Fruit fly (Drosophila melanogaster): ENCODE results near the gene X11Lbeta.

Gene X11Lbeta

dm6 chrX:10627062-10627756 lies at the start of gene X11Lbeta, which contains the start of gene CG9806:
Gene X11Lbeta, plus strand, starts transcription at chrX:10627737.
Gene CG9806, minus strand, starts transcription at chrX:10627112.
- TF ChIP-seq ttk (optimal IDR thresholded peaks at IDR 0.05), result no peak

- TF ChIP-seq h (optimal IDR thresholded peaks at IDR 0.05) (no peak), insv (optimal IDR thresholded peaks at IDR 0.05) (no peak), ttk (optimal IDR thresholded peaks at IDR 0.05) (no peak), Sin3A (optimal IDR thresholded peaks at IDR 0.05) (no peak), Myc (optimal IDR thresholded peaks at IDR 0.05) (no peak), psq (optimal IDR thresholded peaks at IDR 0.05) (no peak)
These were observed 49.8 kb upstream of the X11Lbeta start for dm6 chrX:10577773-10578172.

- no peak for TF ChIP-seq Myc (optimal IDR thresholded peaks at IDR 0.05)
- no peak for TF ChIP-seq psq (optimal IDR thresholded peaks at IDR 0.05)
- no peak for TF ChIP-seq h (optimal IDR thresholded peaks at IDR 0.05)
- TF ChIP-seq Sin3A (optimal IDR thresholded peaks at IDR 0.05), result no peak
- TF ChIP-seq insv (optimal IDR thresholded peaks at IDR 0.05), result no peak
- TF ChIP-seq ttk (optimal IDR thresholded peaks at IDR 0.05), result no peak
These were observed 48.0 kb upstream of the X11Lbeta start for dm6 chrX:10579569-10579968.

- TF ChIP-seq Sin3A (optimal IDR thresholded peaks at IDR 0.05), result no peak
- TF ChIP-seq h (optimal IDR thresholded peaks at IDR 0.05), result no peak
- no peak for TF ChIP-seq Myc (optimal IDR thresholded peaks at IDR 0.05)
- TF ChIP-seq psq (optimal IDR thresholded peaks at IDR 0.05), result no peak
- no peak for TF ChIP-seq insv (optimal IDR thresholded peaks at IDR 0.05)
- TF ChIP-seq ttk (optimal IDR thresholded peaks at IDR 0.05), result no peak
These were observed 47.0 kb upstream of the X11Lbeta start for dm6 chrX:10580459-10581103.

- TF ChIP-seq Myc (optimal IDR thresholded peaks at IDR 0.05), result no peak
- TF ChIP-seq insv (optimal IDR thresholded peaks at IDR 0.05), result no peak
- TF ChIP-seq h (optimal IDR thresholded peaks at IDR 0.05), result no peak
- TF ChIP-seq psq (optimal IDR thresholded peaks at IDR 0.05), result no peak
- no peak for TF ChIP-seq ttk (optimal IDR thresholded peaks at IDR 0.05)
- no peak for TF ChIP-seq Sin3A (optimal IDR thresholded peaks at IDR 0.05)
These were observed 46.1 kb upstream of the X11Lbeta start for dm6 chrX:10581476-10581875.

dm6 chrX:10582064-10582463 lies 45.5 kb upstream of the X11Lbeta start:
- TF ChIP-seq ttk (optimal IDR thresholded peaks at IDR 0.05) (no peak), Sin3A (optimal IDR thresholded peaks at IDR 0.05) (no peak), Myc (optimal IDR thresholded peaks at IDR 0.05) (no peak), psq (optimal IDR thresholded peaks at IDR 0.05) (no peak), h (optimal IDR thresholded peaks at IDR 0.05) (no peak), insv (optimal IDR thresholded peaks at IDR 0.05) (no peak)

- no peak for TF ChIP-seq h (optimal IDR thresholded peaks at IDR 0.05)
- TF ChIP-seq Myc (optimal IDR thresholded peaks at IDR 0.05), result no peak
These were observed 43.1 kb upstream of the X11Lbeta start for dm6 chrX:10584461-10584860.

dm6 chrX:10585158-10585634 lies 42.3 kb upstream of the X11Lbeta start, which contains the start of gene spri:
Gene spri, minus strand, starts transcription at chrX:10585422.
- TF ChIP-seq psq (optimal IDR thresholded peaks at IDR 0.05) (no peak), Sin3A (optimal IDR thresholded peaks at IDR 0.05) (no peak), h (optimal IDR thresholded peaks at IDR 0.05) (no peak)

dm6 chrX:10586173-10586572 lies 41.4 kb upstream of the X11Lbeta start:
- TF ChIP-seq Myc (optimal IDR thresholded peaks at IDR 0.05) (no peak), h (optimal IDR thresholded peaks at IDR 0.05) (no peak), ttk (optimal IDR thresholded peaks at IDR 0.05) (no peak), Sin3A (optimal IDR thresholded peaks at IDR 0.05) (no peak), insv (optimal IDR thresholded peaks at IDR 0.05) (no peak), psq (optimal IDR thresholded peaks at IDR 0.05) (no peak)

- no peak for TF ChIP-seq Myc (optimal IDR thresholded peaks at IDR 0.05)
- no peak for TF ChIP-seq h (optimal IDR thresholded peaks at IDR 0.05)
- TF ChIP-seq Sin3A (optimal IDR thresholded peaks at IDR 0.05), result no peak
- no peak for TF ChIP-seq psq (optimal IDR thresholded peaks at IDR 0.05)
- TF ChIP-seq ttk (optimal IDR thresholded peaks at IDR 0.05), result no peak
- no peak for TF ChIP-seq insv (optimal IDR thresholded peaks at IDR 0.05)
These were observed 40.1 kb upstream of the X11Lbeta start for dm6 chrX:10587445-10587844.

dm6 chrX:10588789-10589188 lies 38.7 kb upstream of the X11Lbeta start, which contains the start of gene Rab9D:
Gene Rab9D, plus strand, starts transcription at chrX:10589089.
- TF ChIP-seq Sin3A (optimal IDR thresholded peaks at IDR 0.05) (no peak), h (optimal IDR thresholded peaks at IDR 0.05) (no peak), insv (optimal IDR thresholded peaks at IDR 0.05) (no peak), ttk (optimal IDR thresholded peaks at IDR 0.05) (no peak), Myc (optimal IDR thresholded peaks at IDR 0.05) (no peak), psq (optimal IDR thresholded peaks at IDR 0.05) (no peak)

dm6 chrX:10595813-10596212 lies 31.7 kb upstream of the X11Lbeta start, which contains the start of the genes Hmr and CG2124:
Gene Hmr, minus strand, starts transcription at chrX:10595855.
Gene CG2124, plus strand, starts transcription at chrX:10596122.
- no peak for TF ChIP-seq psq (optimal IDR thresholded peaks at IDR 0.05)
- TF ChIP-seq h (optimal IDR thresholded peaks at IDR 0.05), result no peak
- no peak for TF ChIP-seq Myc (optimal IDR thresholded peaks at IDR 0.05)
- no peak for TF ChIP-seq insv (optimal IDR thresholded peaks at IDR 0.05)
- TF ChIP-seq ttk (optimal IDR thresholded peaks at IDR 0.05), result no peak
- no peak for TF ChIP-seq Sin3A (optimal IDR thresholded peaks at IDR 0.05)

dm6 chrX:10599318-10599717 lies 28.2 kb upstream of the X11Lbeta start:
- TF ChIP-seq insv (optimal IDR thresholded peaks at IDR 0.05) (no peak), Myc (optimal IDR thresholded peaks at IDR 0.05) (no peak), Sin3A (optimal IDR thresholded peaks at IDR 0.05) (no peak), h (optimal IDR thresholded peaks at IDR 0.05) (no peak), psq (optimal IDR thresholded peaks at IDR 0.05) (no peak)

Data from Kc167 (cell line).